Fruit fly (Drosophila melanogaster): ENCODE results near the gene CG34299.

DNA sequence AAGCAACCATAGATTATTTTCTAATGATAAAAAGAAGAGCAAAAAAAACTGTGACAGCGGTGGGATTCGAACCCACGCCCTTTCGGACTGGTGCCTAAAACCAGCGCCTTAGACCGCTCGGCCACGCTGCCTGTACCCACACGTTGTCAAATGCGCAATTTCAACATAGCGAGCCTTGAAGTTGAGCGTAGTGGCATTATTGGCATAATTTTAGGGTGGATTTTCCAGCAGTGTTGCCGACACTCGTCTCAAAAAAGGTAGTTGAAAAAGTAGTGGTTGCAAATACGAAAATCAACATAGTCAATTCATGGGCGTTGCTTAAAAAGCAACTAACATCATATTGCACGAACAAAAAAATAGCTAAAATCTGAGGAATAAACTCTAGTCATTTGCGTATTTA lies 818 bp upstream of the CG34299 start:
- TF ChIP-seq E2f1 (GFP tag; IDR thresholded peaks at IDR 0.05) (no peak), CG4617 (GFP tag; optimal IDR thresholded peaks at IDR 0.05; ENCODE audit: borderline replicate concordance) (no peak)

All from whole organism, embryonic.